Fruit fly (Drosophila melanogaster): ENCODE results near the gene spo.

Gene spo

dm6 chr3L:5615744-5616143 is 23.4 kb upstream of the spo start (continued):
- TF ChIP-seq CG8632 (GFP tag; optimal IDR thresholded peaks at IDR 0.05): no peak
- TF ChIP-seq ss (GFP tag; optimal IDR thresholded peaks at IDR 0.05): no peak
- TF ChIP-seq CG6276 (GFP tag; optimal IDR thresholded peaks at IDR 0.05): no peak
- TF ChIP-seq CG10631 (GFP tag; optimal IDR thresholded peaks at IDR 0.05): no peak
- TF ChIP-seq dsx (GFP tag; optimal IDR thresholded peaks at IDR 0.05; ENCODE audit: poor library complexity, severe bottlenecking): no peak
- TF ChIP-seq Blimp-1 (GFP tag; optimal IDR thresholded peaks at IDR 0.05): peak; percentile 95
- no peak for TF ChIP-seq topi (GFP tag; optimal IDR thresholded peaks at IDR 0.05)
- TF ChIP-seq CG8319 (GFP tag; optimal IDR thresholded peaks at IDR 0.05): no peak
- TF ChIP-seq acj6 (GFP tag; optimal IDR thresholded peaks at IDR 0.05): no peak
- TF ChIP-seq Smox (GFP tag; optimal IDR thresholded peaks at IDR 0.05): no peak
- no peak for TF ChIP-seq dac (GFP tag; optimal IDR thresholded peaks at IDR 0.05)
- no peak for TF ChIP-seq CG15336 (GFP tag; IDR thresholded peaks at IDR 0.05)

- TF ChIP-seq CG32006 (GFP tag; optimal IDR thresholded peaks at IDR 0.05) (peak; percentile 96), Eip78C (GFP tag) (peak; percentile 98), Eip75B (GFP tag; optimal IDR thresholded peaks at IDR 0.05) (peak; percentile 91), achi (GFP tag; optimal IDR thresholded peaks at IDR 0.05) (peak; percentile 94), cyc (GFP tag; optimal IDR thresholded peaks at IDR 0.05) (peak; percentile 92), Sox102F (GFP tag; optimal IDR thresholded peaks at IDR 0.05) (peak; percentile 97), CG10631 (GFP tag; optimal IDR thresholded peaks at IDR 0.05) (peak; percentile 90), eg (GFP tag; IDR thresholded peaks at IDR 0.05) (peak; percentile 96), salr (GFP tag; optimal IDR thresholded peaks at IDR 0.05) (peak; percentile 26 to 94), Met (GFP tag; optimal IDR thresholded peaks at IDR 0.05) (peak; percentile 97), CG11762 (GFP tag; optimal IDR thresholded peaks at IDR 0.05; ENCODE audit: insufficient read depth) (peak; percentile 80), dac (GFP tag; optimal IDR thresholded peaks at IDR 0.05) (peak; percentile 84), Gug (GFP tag; IDR thresholded peaks at IDR 0.05) (peak; percentile 91), Eip93F (GFP tag; optimal IDR thresholded peaks at IDR 0.05) (peak; percentile 84), dsx (GFP tag; optimal IDR thresholded peaks at IDR 0.05; ENCODE audit: poor library complexity, severe bottlenecking) (peak; percentile 83), topi (GFP tag; optimal IDR thresholded peaks at IDR 0.05) (peak; percentile 95), OdsH (GFP tag; optimal IDR thresholded peaks at IDR 0.05) (peak; percentile 93), CG9139 (GFP tag; optimal IDR thresholded peaks at IDR 0.05) (peak; percentile 60), CG11294 (GFP tag; IDR thresholded peaks at IDR 0.05) (peak; percentile 67; the same call in 1 of the 2 replicates), Sox15 (GFP tag; optimal IDR thresholded peaks at IDR 0.05) (peak; percentile 79), CG6276 (GFP tag; optimal IDR thresholded peaks at IDR 0.05) (peak; percentile 96), CG8319 (GFP tag; optimal IDR thresholded peaks at IDR 0.05) (peak; percentile 67), CG7368 (GFP tag; optimal IDR thresholded peaks at IDR 0.05) (peak; percentile 83), CG31627 (GFP tag; optimal IDR thresholded peaks at IDR 0.05) (peak; percentile 92), Sox14 (GFP tag; optimal IDR thresholded peaks at IDR 0.05) (peak; percentile 92), esn (GFP tag; optimal IDR thresholded peaks at IDR 0.05) (peak; percentile 98), fkh (GFP tag; optimal IDR thresholded peaks at IDR 0.05) (peak; percentile 14), CG4318 (GFP tag; optimal IDR thresholded peaks at IDR 0.05) (peak; percentile 93), CG6808 (GFP tag; optimal IDR thresholded peaks at IDR 0.05) (peak; percentile 67), CG34406 (GFP tag; optimal IDR thresholded peaks at IDR 0.05) (peak; percentile 93), CG16779 (tag; optimal IDR thresholded peaks at IDR 0.05) (peak; percentile 82), CG1621 (tag; optimal IDR thresholded peaks at IDR 0.05) (peak; percentile 66), fd59A (GFP tag; optimal IDR thresholded peaks at IDR 0.05) (peak; percentile 53), lz (GFP tag; optimal IDR thresholded peaks at IDR 0.05) (peak; percentile 95), CG3919 (GFP tag; optimal IDR thresholded peaks at IDR 0.05) (peak; percentile 95), CG8632 (GFP tag; optimal IDR thresholded peaks at IDR 0.05) (peak; percentile 87), ss (GFP tag; optimal IDR thresholded peaks at IDR 0.05) (peak; percentile 75 to 76), Ets96B (tag; optimal IDR thresholded peaks at IDR 0.05) (peak; percentile 82), Ets21C (GFP tag; optimal IDR thresholded peaks at IDR 0.05) (peak; percentile 84), Hr4 (GFP tag; optimal IDR thresholded peaks at IDR 0.05) (peak; percentile 96), Lpt (GFP tag; optimal IDR thresholded peaks at IDR 0.05) (peak; percentile 95), Hr38 (GFP tag; optimal IDR thresholded peaks at IDR 0.05) (no peak), CG8119 (GFP tag; IDR thresholded peaks at IDR 0.05) (peak; percentile 98), svp (GFP tag) (peak; percentile 99)
Observed at dm6 chr3L:5611732-5612250, 19.4 kb upstream of the spo start.
